Worm (Caenorhabditis elegans): ENCODE measurements around the gene C45G9.10.

C45G9.10 gene

ce11 chrIII:5081573-5081823 lies 19.8 kb upstream of the C45G9.10 start, which contains the start of gene cox-6A:
TSS of gene cox-6A (plus strand) at chrIII:5081724.
- no peak for TF ChIP-seq B0035.1 (tag; optimal IDR thresholded peaks at IDR 0.05)
- no peak for TF ChIP-seq ceh-79 (tag; optimal IDR thresholded peaks at IDR 0.05)
- no peak for TF ChIP-seq athp-1 (tag; optimal IDR thresholded peaks at IDR 0.05)
- TF ChIP-seq F57C9.4 (tag; optimal IDR thresholded peaks at IDR 0.05) = no peak
- TF ChIP-seq ztf-18 (tag; optimal IDR thresholded peaks at IDR 0.05) = no peak
- TF ChIP-seq snpc-3.4 (tag; optimal IDR thresholded peaks at IDR 0.05) = no peak
- no peak for TF ChIP-seq egl-18 (GFP tag; IDR thresholded peaks at IDR 0.05)
- TF ChIP-seq tlf-1 (GFP tag; optimal IDR thresholded peaks at IDR 0.05) = no peak
- no peak for TF ChIP-seq xnd-1 (tag; optimal IDR thresholded peaks at IDR 0.05)
- no peak for TF ChIP-seq mxl-1 (tag; optimal IDR thresholded peaks at IDR 0.05)
- TF ChIP-seq ZK185.1 (tag; optimal IDR thresholded peaks at IDR 0.05; ENCODE audit: poor library complexity, severe bottlenecking) = no peak
- no peak for TF ChIP-seq ceh-100 (GFP tag; IDR thresholded peaks at IDR 0.05)
- no peak for TF ChIP-seq ztf-6 (GFP tag; IDR thresholded peaks at IDR 0.05)
- TF ChIP-seq ccch-3 (GFP tag; optimal IDR thresholded peaks at IDR 0.05) = no peak
- no peak for TF ChIP-seq F23B12.7 (tag; optimal IDR thresholded peaks at IDR 0.05; ENCODE audit: insufficient read depth)
- no peak for TF ChIP-seq nhr-80 (tag; optimal IDR thresholded peaks at IDR 0.05)
- TF ChIP-seq zim-3 (tag; optimal IDR thresholded peaks at IDR 0.05) = no peak
- no peak for TF ChIP-seq pbrm-1 (GFP tag; IDR thresholded peaks at IDR 0.05)
- no peak for TF ChIP-seq hmg-1.2 (GFP tag; IDR thresholded peaks at IDR 0.05)

- TF ChIP-seq snpc-4 (GFP tag; optimal IDR thresholded peaks at IDR 0.05) (peak; percentile 97), snpc-4 (tag; optimal IDR thresholded peaks at IDR 0.05) (peak; percentile 98 to 99 (median 98)), B0019.2 (GFP tag; conservative IDR thresholded peaks at IDR 0.05) (peak; percentile 62; the same call in 1 of the 2 replicates), hmg-1.2 (GFP tag; IDR thresholded peaks at IDR 0.05) (peak; percentile 86), hsf-1 (GFP tag; IDR thresholded peaks at IDR 0.05) (peak; percentile 81), pha-4 (tag; optimal IDR thresholded peaks at IDR 0.05) (peak; percentile 3), ztf-26 (tag; optimal IDR thresholded peaks at IDR 0.05) (peak; percentile 69), ztf-28 (GFP tag; IDR thresholded peaks at IDR 0.05) (peak; percentile 91), F23B12.7 (tag; optimal IDR thresholded peaks at IDR 0.05; ENCODE audit: insufficient read depth) (peak; percentile 69), die-1 (tag; optimal IDR thresholded peaks at IDR 0.05) (peak; percentile 91), sdz-38 (tag; optimal IDR thresholded peaks at IDR 0.05) (no peak), ceh-40 (GFP tag; IDR thresholded peaks at IDR 0.05) (peak; percentile 87; the same call in 1 of the 2 replicates), gei-17 (GFP tag; optimal IDR thresholded peaks at IDR 0.05) (peak; percentile 54), K12H6.12 (tag; optimal IDR thresholded peaks at IDR 0.05) (peak; percentile 51), T07F8.4 (tag; optimal IDR thresholded peaks at IDR 0.05) (peak; percentile 40), sea-2 (GFP tag; IDR thresholded peaks at IDR 0.05) (0 out of 2 replicates have a peak, but pooled peaks have one; percentile 52), atf-7 (tag; optimal IDR thresholded peaks at IDR 0.05) (peak; percentile 76), egrh-3 (GFP tag; IDR thresholded peaks at IDR 0.05) (0 out of 2 replicates have a peak, but pooled peaks have one; percentile 28), nhr-90 (tag; optimal IDR thresholded peaks at IDR 0.05) (peak; percentile 89), unc-62 (GFP tag; optimal IDR thresholded peaks at IDR 0.05) (no peak), unc-130 (GFP tag; optimal IDR thresholded peaks at IDR 0.05) (peak; percentile 79), lsl-1 (GFP tag; optimal IDR thresholded peaks at IDR 0.05) (peak; percentile 61), Y53F4B.3 (GFP tag; IDR thresholded peaks at IDR 0.05) (peak; percentile 87), F57C9.4 (tag; optimal IDR thresholded peaks at IDR 0.05) (no peak), aptf-3 (GFP tag; IDR thresholded peaks at IDR 0.05) (peak; percentile 93), somi-1 (GFP tag; optimal IDR thresholded peaks at IDR 0.05) (peak; percentile 39), fkh-3 (tag; optimal IDR thresholded peaks at IDR 0.05) (peak; percentile 92), snpc-3.4 (tag; optimal IDR thresholded peaks at IDR 0.05) (peak; percentile 95), tbx-9 (tag; optimal IDR thresholded peaks at IDR 0.05; ENCODE audit: borderline replicate concordance) (no peak), egl-18 (GFP tag; IDR thresholded peaks at IDR 0.05) (peak; percentile 78), F49E8.2 (tag; optimal IDR thresholded peaks at IDR 0.05; ENCODE audit: insufficient read depth) (peak; percentile 64), ets-4 (GFP tag; optimal IDR thresholded peaks at IDR 0.05) (peak; percentile 36)
Measured at ce11 chrIII:5080700-5081572, 19.2 kb upstream of the C45G9.10 start.
